Worm (Caenorhabditis elegans): Measurements from ENCODE around the gene K08D8.1.

- TF ChIP-seq nhr-232 (tag; optimal IDR thresholded peaks at IDR 0.05), result no peak
- TF ChIP-seq dmd-4 (tag; optimal IDR thresholded peaks at IDR 0.05; ENCODE audit: borderline replicate concordance), result no peak
- TF ChIP-seq lin-11 (tag; optimal IDR thresholded peaks at IDR 0.05), result no peak
Measured at ce11 chrIV:12936221-12936776, 44.0 kb downstream of the K08D8.1 start, which contains the start of the genes cld-1 and dod-21.

Measured in whole organism, late embryonic.